Fruit fly (Drosophila melanogaster) whole organism, embryonic: ENCODE results near the gene bin.

ENCODE experiments used
- B-H1 ChIP-seq: fragments of 200-800 bp; sonication (Bioruptor generic); IDR thresholded peaks from 3 replicates; pipeline ENCODE4 v1.3.6; 2022; ENCODE audit warnings: missing biosample characterization, missing genetic modification characterization
- Blimp-1 ChIP-seq: fragments of 200-800 bp; sonication (Bioruptor generic); optimal IDR thresholded peaks from 3 replicates; lab custom pipeline; 2018; ENCODE audit warnings: missing biosample characterization, missing genetic modification characterization, mild to moderate bottlenecking, moderate library complexity, missing genetic modification reagents
- Bteb2 ChIP-seq: fragments of 200-800 bp; sonication (Bioruptor generic); optimal IDR thresholded peaks from 2 replicates; lab custom pipeline; 2016; ENCODE audit warnings: missing biosample characterization, missing genetic modification characterization
- CG10543 ChIP-seq: fragments of 200-800 bp; sonication (Bioruptor generic); optimal IDR thresholded peaks from 3 replicates; lab custom pipeline; 2017; ENCODE audit warnings: missing biosample characterization, mild to moderate bottlenecking, missing genetic modification characterization, moderate library complexity
- CG12391 ChIP-seq: fragments of 200-800 bp; sonication (Bioruptor generic); optimal IDR thresholded peaks from 3 replicates; lab custom pipeline; 2018; ENCODE audit warnings: missing biosample characterization, mild to moderate bottlenecking, missing genetic modification characterization, moderate library complexity
- CG13287 ChIP-seq: fragments of 200-800 bp; sonication (Bioruptor generic); IDR thresholded peaks from 2 replicates; pipeline ENCODE4 v1.3.6; 2022; ENCODE audit warnings: missing biosample characterization, missing genetic modification characterization; ENCODE audit not compliant: partially characterized antibody
- CG13775 ChIP-seq: fragments of 200-800 bp; sonication (Bioruptor generic); optimal IDR thresholded peaks from 3 replicates; lab custom pipeline; 2017; ENCODE audit warnings: missing biosample characterization, mild to moderate bottlenecking, missing genetic modification characterization
- CG15011 ChIP-seq: fragments of 200-800 bp; sonication (Bioruptor generic); optimal IDR thresholded peaks from 3 replicates; lab custom pipeline; 2018; ENCODE audit warnings: missing biosample characterization, mild to moderate bottlenecking, missing genetic modification characterization
- CG2120 ChIP-seq: fragments of 200-800 bp; sonication (Bioruptor generic); optimal IDR thresholded peaks from 3 replicates; lab custom pipeline; 2016; ENCODE audit warnings: missing biosample characterization, missing genetic modification characterization
- CG2202 ChIP-seq: fragments of 200-800 bp; sonication (Bioruptor generic); optimal IDR thresholded peaks from 2 replicates; lab custom pipeline; 2018; ENCODE audit warnings: missing biosample characterization, mild to moderate bottlenecking, missing genetic modification characterization
- CG2875 ChIP-seq: fragments of 200-800 bp; sonication (Bioruptor generic); optimal IDR thresholded peaks from 2 replicates; lab custom pipeline; 2017; ENCODE audit warnings: missing biosample characterization, mild to moderate bottlenecking, missing genetic modification characterization, missing genetic modification reagents
- CG3281 ChIP-seq: fragments of 200-800 bp; sonication (Bioruptor generic); optimal IDR thresholded peaks from 3 replicates; lab custom pipeline; 2017; ENCODE audit warnings: missing biosample characterization, mild to moderate bottlenecking, missing genetic modification characterization
- CG3407 ChIP-seq: fragments of 200-800 bp; sonication (Bioruptor generic); optimal IDR thresholded peaks from 2 replicates; lab custom pipeline; 2018; ENCODE audit warnings: missing biosample characterization, mild to moderate bottlenecking, missing genetic modification characterization
- CG4617 ChIP-seq: fragments of 200-800 bp; sonication (Bioruptor generic); optimal IDR thresholded peaks from 3 replicates; lab custom pipeline; 2016; ENCODE audit warnings: missing biosample characterization, missing genetic modification characterization, borderline replicate concordance
- CG5180 ChIP-seq: fragments of 200-800 bp; sonication (Bioruptor generic); optimal IDR thresholded peaks from 3 replicates; lab custom pipeline; 2017; ENCODE audit warnings: missing biosample characterization, missing genetic modification characterization, mild to moderate bottlenecking, moderate library complexity, missing genetic modification reagents
- CG7357 ChIP-seq: fragments of 200-800 bp; sonication (Bioruptor generic); IDR thresholded peaks from 3 replicates; pipeline ENCODE4 v1.3.6; 2022; ENCODE audit warnings: missing biosample characterization, missing genetic modification characterization
- CG7987 ChIP-seq: fragments of 200-800 bp; sonication (Bioruptor generic); optimal IDR thresholded peaks from 2 replicates; lab custom pipeline; 2018; ENCODE audit warnings: missing biosample characterization, mild to moderate bottlenecking, missing genetic modification characterization, moderate library complexity
- CG9437 ChIP-seq: fragments of 200-800 bp; sonication (Bioruptor generic); optimal IDR thresholded peaks from 2 replicates; lab custom pipeline; 2018; ENCODE audit warnings: missing biosample characterization, mild to moderate bottlenecking, missing genetic modification characterization
- CG9609 ChIP-seq: fragments of 200-800 bp; sonication (Bioruptor generic); optimal IDR thresholded peaks from 3 replicates; lab custom pipeline; 2016; ENCODE audit warnings: missing biosample characterization, missing genetic modification characterization
- Camta ChIP-seq: fragments of 200-800 bp; sonication (Bioruptor generic); optimal IDR thresholded peaks from 2 replicates; lab custom pipeline; 2016; ENCODE audit warnings: missing biosample characterization, missing genetic modification characterization
- D19A ChIP-seq: fragments of 200-800 bp; optimal IDR thresholded peaks from 3 replicates; lab custom pipeline; 2019; ENCODE audit warnings: missing biosample characterization, mild to moderate bottlenecking, missing genetic modification characterization, moderate library complexity
- Eip74EF ChIP-seq, 2 experiments: fragments of 200-800 bp in 1 of 2; fragments of >200 bp in 1 of 2; sonication (Bioruptor generic) in 1 of 2; optimal IDR thresholded peaks; 2 replicates each; lab custom pipeline; 2017 to 2019; ENCODE audit warnings: missing biosample characterization in 2 of 2, missing genetic modification characterization in 2 of 2, mild to moderate bottlenecking in 1 of 2, moderate library complexity in 1 of 2
- Hey ChIP-seq: fragments of 200-800 bp; sonication (Bioruptor generic); optimal IDR thresholded peaks from 3 replicates; lab custom pipeline; 2018; ENCODE audit warnings: missing biosample characterization, mild to moderate bottlenecking, missing genetic modification characterization
- Hr3 ChIP-seq: fragments of 200-800 bp; sonication (Bioruptor generic); optimal IDR thresholded peaks from 3 replicates; lab custom pipeline; 2016; ENCODE audit warnings: missing biosample characterization, missing genetic modification characterization
- Hr78 ChIP-seq, 2 experiments: fragments of 200-800 bp in 1 of 2; fragments of >200 bp in 1 of 2; sonication (Bioruptor generic) in 1 of 2; optimal IDR thresholded peaks; 2 replicates each; lab custom pipeline; 2017 to 2019; ENCODE audit warnings: missing biosample characterization in 2 of 2, missing genetic modification characterization in 2 of 2, mild to moderate bottlenecking in 1 of 2, moderate library complexity in 1 of 2
- MTF-1 ChIP-seq: fragments of 200-800 bp; sonication (Bioruptor generic); optimal IDR thresholded peaks from 2 replicates; lab custom pipeline; 2018; ENCODE audit warnings: missing biosample characterization, mild to moderate bottlenecking, missing genetic modification characterization, borderline replicate concordance
- Mad ChIP-seq: fragments of 200-800 bp; sonication (Bioruptor generic); optimal IDR thresholded peaks from 2 replicates; lab custom pipeline; 2016; ENCODE audit warnings: missing biosample characterization, missing genetic modification characterization
- Neu2 ChIP-seq: fragments of 200-800 bp; sonication (Bioruptor generic); optimal IDR thresholded peaks from 3 replicates; lab custom pipeline; 2016; ENCODE audit warnings: missing biosample characterization, missing genetic modification characterization, borderline replicate concordance
- Sin3A ChIP-seq: fragments of >200 bp; optimal IDR thresholded peaks from 2 replicates; lab custom pipeline; 2018
- TFAM ChIP-seq: fragments of 200-800 bp; sonication (Bioruptor generic); optimal IDR thresholded peaks from 2 replicates; lab custom pipeline; 2017; ENCODE audit warnings: missing biosample characterization, missing genetic modification characterization, inconsistent platforms
- az2 ChIP-seq: fragments of 200-800 bp; sonication (Bioruptor generic); optimal IDR thresholded peaks from 3 replicates; lab custom pipeline; 2016; ENCODE audit warnings: missing biosample characterization, missing genetic modification characterization
- cad ChIP-seq: fragments of >200 bp; optimal IDR thresholded peaks from 2 replicates; lab custom pipeline; 2017; ENCODE audit warnings: missing biosample characterization, missing genetic modification characterization
- crp ChIP-seq, 2 experiments: fragments of 200-800 bp; sonication (Bioruptor generic); optimal IDR thresholded peaks; 2 replicates in 1 of 2; 3 replicates in 1 of 2; lab custom pipeline; 2017; ENCODE audit warnings: missing biosample characterization in 2 of 2, missing genetic modification characterization in 2 of 2, mild to moderate bottlenecking in 1 of 2, moderate library complexity in 1 of 2
- cwo ChIP-seq: fragments of 200-800 bp; sonication (Bioruptor generic); optimal IDR thresholded peaks from 3 replicates; lab custom pipeline; 2017; ENCODE audit warnings: missing biosample characterization, missing genetic modification characterization, mild to moderate bottlenecking, moderate library complexity, missing genetic modification reagents
- disco-r ChIP-seq: fragments of 200-800 bp; sonication (Bioruptor generic); optimal IDR thresholded peaks from 2 replicates; lab custom pipeline; 2016; ENCODE audit warnings: missing biosample characterization, missing genetic modification characterization
- en ChIP-seq: fragments of 200-800 bp; sonication (Bioruptor generic); optimal IDR thresholded peaks from 2 replicates; lab custom pipeline; 2016; ENCODE audit warnings: missing biosample characterization, missing genetic modification characterization
- kah ChIP-seq: fragments of 200-800 bp; sonication (Bioruptor generic); optimal IDR thresholded peaks from 2 replicates; lab custom pipeline; 2018; ENCODE audit warnings: missing biosample characterization, mild to moderate bottlenecking, missing genetic modification characterization
- lbe ChIP-seq: fragments of 200-800 bp; sonication (Bioruptor generic); optimal IDR thresholded peaks from 2 replicates; lab custom pipeline; 2016; ENCODE audit warnings: missing biosample characterization, mild to moderate bottlenecking, missing genetic modification characterization
- nau ChIP-seq: fragments of 200-800 bp; sonication (Bioruptor generic); optimal IDR thresholded peaks from 3 replicates; lab custom pipeline; 2017; ENCODE audit warnings: missing biosample characterization, mild to moderate bottlenecking, missing genetic modification characterization, missing genetic modification reagents
- nerfin-2 ChIP-seq: fragments of 200-800 bp; sonication (Bioruptor generic); IDR thresholded peaks from 2 replicates; pipeline ENCODE4 v1.3.6; 2022; ENCODE audit warnings: missing biosample characterization, missing genetic modification characterization; ENCODE audit not compliant: partially characterized antibody
- nmo ChIP-seq: fragments of 200-800 bp; sonication (Bioruptor generic); optimal IDR thresholded peaks from 2 replicates; lab custom pipeline; 2018; ENCODE audit warnings: missing biosample characterization, mild to moderate bottlenecking, missing genetic modification characterization, moderate library complexity
- onecut ChIP-seq: fragments of 200-800 bp; sonication (Bioruptor generic); IDR thresholded peaks from 2 replicates; pipeline ENCODE4 v1.3.6; 2022; ENCODE audit warnings: missing biosample characterization, missing genetic modification characterization
- salm ChIP-seq: fragments of 200-800 bp; sonication (Bioruptor generic); optimal IDR thresholded peaks from 2 replicates; lab custom pipeline; 2018; ENCODE audit warnings: missing biosample characterization, mild to moderate bottlenecking, missing genetic modification characterization
- seq ChIP-seq: fragments of 200-800 bp; sonication (Bioruptor generic); IDR thresholded peaks from 2 replicates; pipeline ENCODE4 v1.3.6; 2022; ENCODE audit warnings: missing biosample characterization, missing genetic modification characterization
- sna ChIP-seq: fragments of 200-800 bp; sonication (Bioruptor generic); IDR thresholded peaks from 2 replicates; pipeline ENCODE4 v1.3.6; 2022; ENCODE audit warnings: missing biosample characterization, missing genetic modification characterization; ENCODE audit not compliant: partially characterized antibody
- stwl ChIP-seq: fragments of 200-800 bp; sonication (Bioruptor generic); optimal IDR thresholded peaks from 3 replicates; lab custom pipeline; 2018; ENCODE audit warnings: missing biosample characterization, mild to moderate bottlenecking, missing genetic modification characterization, moderate library complexity
- tna ChIP-seq: fragments of 200-800 bp; sonication (Bioruptor generic); IDR thresholded peaks from 2 replicates; pipeline ENCODE4 v1.3.6; 2022; ENCODE audit warnings: missing biosample characterization, missing genetic modification characterization; ENCODE audit not compliant: partially characterized antibody
- tx ChIP-seq: fragments of 200-800 bp; sonication (Bioruptor generic); optimal IDR thresholded peaks from 2 replicates; lab custom pipeline; 2016; ENCODE audit warnings: missing biosample characterization, missing genetic modification characterization
- zen2 ChIP-seq: fragments of 200-800 bp; sonication (Bioruptor generic); IDR thresholded peaks from 3 replicates; pipeline ENCODE4 v1.3.6; 2022; ENCODE audit warnings: missing biosample characterization, missing genetic modification characterization; ENCODE audit not compliant: partially characterized antibody
- zf30C ChIP-seq: fragments of 200-800 bp; sonication (Bioruptor generic); optimal IDR thresholded peaks from 3 replicates; lab custom pipeline; 2018; ENCODE audit warnings: missing biosample characterization, mild to moderate bottlenecking, missing genetic modification characterization

The bin gene

DNA sequence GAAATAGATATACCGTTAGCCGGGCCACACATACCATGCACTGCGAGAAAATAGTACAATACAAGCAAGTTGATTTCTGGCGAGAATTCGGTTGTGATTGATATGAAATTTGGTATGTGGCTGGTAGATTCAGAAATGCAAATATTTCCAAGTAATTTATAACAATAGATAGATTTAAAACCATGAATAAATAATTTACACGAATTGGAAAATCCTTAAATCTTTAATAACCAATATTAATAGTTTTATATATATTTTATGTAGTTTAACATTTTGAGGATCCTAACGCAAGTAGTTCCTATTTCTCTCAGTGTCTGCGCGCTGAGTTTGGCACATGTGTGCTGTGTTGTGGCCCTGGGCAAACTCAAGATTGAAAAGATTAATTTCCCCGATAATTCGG lies 8.6 kb upstream of the bin start (continued):
- TF ChIP-seq Eip74EF (GFP tag; optimal IDR thresholded peaks at IDR 0.05; lab: Kevin White, UChicago) (no peak), tx (GFP tag; lab: Kevin White, UChicago) (no peak), CG12391 (peak; percentile 72), zen2 (GFP tag; lab: Robert Waterston, UW) (no peak), CG13775 (peak; percentile 60), CG10543 (no peak), nmo (GFP tag; lab: Kevin White, UChicago) (peak; percentile 72), en (GFP tag; lab: Kevin White, UChicago) (no peak), sna (GFP tag; lab: Robert Waterston, UW) (no peak), CG7987 (GFP tag; lab: Kevin White, UChicago) (no peak), CG15011 (GFP tag; lab: Kevin White, UChicago) (peak; percentile 7), kah (GFP tag; lab: Kevin White, UChicago) (no peak), CG7357 (GFP tag; lab: Robert Waterston, UW) (no peak; the same call in 2 of the 3 replicates), Sin3A (lab: Kevin White, UChicago) (no peak), TFAM (GFP tag; lab: Kevin White, UChicago) (no peak), CG2875 (peak; percentile 25), CG5180 (GFP tag; lab: Kevin White, UChicago) (no peak), CG13287 (GFP tag; lab: Robert Waterston, UW) (no peak), cwo (GFP tag; lab: Kevin White, UChicago) (no peak), disco-r (GFP tag; lab: Kevin White, UChicago) (no peak), CG9609 (no peak), D19A (tag; lab: Kevin White, UChicago) (peak; percentile 43), lbe (no peak), CG4617 (GFP tag; lab: Kevin White, UChicago) (no peak), tna (no peak), nerfin-2 (no peak), seq (GFP tag; lab: Robert Waterston, UW) (no peak), Camta (GFP tag; lab: Kevin White, UChicago) (no peak), nau (GFP tag; lab: Kevin White, UChicago) (no peak), B-H1 (GFP tag; lab: Robert Waterston, UW) (no peak), Neu2 (GFP tag; lab: Kevin White, UChicago) (no peak), az2 (GFP tag; lab: Kevin White, UChicago) (peak; percentile 51), CG3281 (GFP tag; lab: Kevin White, UChicago) (no peak), Blimp-1 (GFP tag; lab: Kevin White, UChicago) (peak; percentile 43), salm (tag; lab: Kevin White, UChicago) (no peak), CG3407 (GFP tag; lab: Kevin White, UChicago) (no peak), Hr3 (peak; percentile 32), CG2202 (tag; lab: Kevin White, UChicago) (peak; percentile 43), CG2120 (GFP tag; lab: Kevin White, UChicago) (no peak), CG9437 (GFP tag; lab: Kevin White, UChicago) (peak; percentile 34), crp (GFP tag; optimal IDR thresholded peaks at IDR 0.05; lab: Kevin White, UChicago) (no peak), Hr78 (GFP tag; optimal IDR thresholded peaks at IDR 0.05; lab: Kevin White, UChicago) (no peak), cad (GFP tag; lab: Kevin White, UChicago) (no peak), onecut (peak; percentile 38; the same call in 1 of the 2 replicates), MTF-1 (GFP tag; lab: Kevin White, UChicago) (no peak), stwl (tag; lab: Kevin White, UChicago) (no peak), Mad (GFP tag; lab: Kevin White, UChicago) (no peak), Hey (tag; lab: Kevin White, UChicago) (no peak), Bteb2 (GFP tag; lab: Kevin White, UChicago) (no peak), zf30C (GFP tag; lab: Kevin White, UChicago) (peak; percentile 86)
